Worm (Caenorhabditis elegans) whole organism, L3 larva: ENCODE data around the gene F46H5.7.

Experiments
- fkh-2 ChIP-seq: fragments of 150-350 bp; optimal IDR thresholded peaks from 2 replicates; lab custom pipeline; 2014; ENCODE audit warnings: missing biosample characterization, missing genetic modification reagents, missing genetic modification characterization
- nhr-25 ChIP-seq: sonication (generic microtip); optimal IDR thresholded peaks from 2 replicates; lab custom pipeline; 2017; ENCODE audit warnings: missing biosample characterization, missing genetic modification characterization

DNA sequence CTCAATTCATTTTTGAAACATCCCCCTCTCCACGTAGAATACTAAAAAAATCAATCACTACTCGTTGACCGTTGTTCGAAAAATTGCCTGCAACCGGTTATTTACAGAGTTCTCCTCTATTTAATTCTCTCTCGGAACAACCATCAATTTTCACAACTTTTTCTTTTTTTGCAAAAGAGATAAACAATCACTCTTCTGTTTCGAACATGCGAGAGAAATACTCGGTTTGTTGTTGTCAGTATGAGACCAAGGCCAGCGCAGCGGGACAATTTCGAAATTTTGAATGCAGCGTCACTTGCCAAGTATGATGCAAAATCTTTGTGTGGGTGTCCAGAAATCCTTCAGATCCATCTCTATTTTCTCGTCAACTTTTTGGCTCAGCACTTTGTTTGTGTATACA lies 12.5 kb downstream of the F46H5.7 start:
- TF ChIP-seq nhr-25 (tag; lab: Kevin White, UChicago) (peak; percentile 10), fkh-2 (no peak)
